Fruit fly (Drosophila melanogaster) whole organism, embryonic: ENCODE results near the gene DPCoAC.

Experiments
- Ada2b ChIP-seq: fragments of 200-800 bp; sonication (Bioruptor generic); IDR thresholded peaks from 2 replicates; pipeline ENCODE4 v1.3.6; 2022; ENCODE audit warnings: missing biosample characterization, missing genetic modification characterization
- CG10147 ChIP-seq: fragments of 200-800 bp; sonication (Bioruptor generic); optimal IDR thresholded peaks from 2 replicates; lab custom pipeline; 2019; ENCODE audit warnings: missing biosample characterization, mild to moderate bottlenecking, missing genetic modification characterization, moderate library complexity
- CG10543 ChIP-seq: fragments of 200-800 bp; sonication (Bioruptor generic); optimal IDR thresholded peaks from 3 replicates; lab custom pipeline; 2017; ENCODE audit warnings: missing biosample characterization, mild to moderate bottlenecking, missing genetic modification characterization, moderate library complexity
- CG1233 ChIP-seq: fragments of 200-800 bp; sonication (Bioruptor generic); optimal IDR thresholded peaks from 4 replicates; lab custom pipeline; 2018; ENCODE audit warnings: missing biosample characterization, mild to moderate bottlenecking, missing genetic modification characterization
- CG13424 ChIP-seq: fragments of 200-800 bp; sonication (Bioruptor generic); optimal IDR thresholded peaks from 2 replicates; lab custom pipeline; 2019; ENCODE audit warnings: missing biosample characterization, mild to moderate bottlenecking, missing genetic modification characterization, moderate library complexity
- CG15073 ChIP-seq: fragments of 200-800 bp; sonication (Bioruptor generic); optimal IDR thresholded peaks from 2 replicates; lab custom pipeline; 2016; ENCODE audit warnings: missing biosample characterization, missing genetic modification characterization
- CG1603 ChIP-seq: fragments of 200-800 bp; sonication (Bioruptor generic); optimal IDR thresholded peaks from 2 replicates; lab custom pipeline; 2019; ENCODE audit warnings: missing biosample characterization, mild to moderate bottlenecking, missing genetic modification characterization, moderate library complexity
- CG16779 ChIP-seq: fragments of 200-800 bp; sonication (Bioruptor generic); IDR thresholded peaks from 2 replicates; pipeline ENCODE4 v1.3.6; 2022; ENCODE audit warnings: missing biosample characterization, missing genetic modification characterization
- CG17612 ChIP-seq: fragments of 200-800 bp; sonication (Bioruptor generic); IDR thresholded peaks from 2 replicates; pipeline ENCODE4 v1.3.6; 2022; ENCODE audit warnings: missing biosample characterization, missing genetic modification characterization
- CG17829 ChIP-seq: fragments of 200-800 bp; optimal IDR thresholded peaks from 2 replicates; lab custom pipeline; 2019; ENCODE audit warnings: missing biosample characterization, mild to moderate bottlenecking, missing genetic modification characterization, moderate library complexity
- CG18011 ChIP-seq: fragments of 200-800 bp; sonication (Bioruptor generic); optimal IDR thresholded peaks from 2 replicates; lab custom pipeline; 2017; ENCODE audit warnings: missing biosample characterization, missing genetic modification characterization, mild to moderate bottlenecking, moderate library complexity, missing genotype
- CG2712 ChIP-seq: fragments of 200-800 bp; optimal IDR thresholded peaks from 3 replicates; lab custom pipeline; 2019; ENCODE audit warnings: missing biosample characterization, mild to moderate bottlenecking, missing genetic modification characterization, moderate library complexity
- CG30403 ChIP-seq: fragments of 200-800 bp; sonication (Bioruptor generic); optimal IDR thresholded peaks from 3 replicates; lab custom pipeline; 2016; ENCODE audit warnings: missing biosample characterization, missing genetic modification characterization
- CG31441 ChIP-seq: fragments of 200-800 bp; sonication (Bioruptor generic); IDR thresholded peaks from 2 replicates; pipeline ENCODE4 v1.3.6; 2022; ENCODE audit warnings: missing biosample characterization, missing genetic modification characterization
- CG32772 ChIP-seq: fragments of 200-800 bp; sonication (Bioruptor generic); IDR thresholded peaks from 2 replicates; pipeline ENCODE4 v1.3.6; 2022; ENCODE audit warnings: missing biosample characterization, missing genetic modification characterization
- CG34224 ChIP-seq: fragments of 200-800 bp; sonication (Bioruptor generic); IDR thresholded peaks from 3 replicates; pipeline ENCODE4 v1.3.6; 2022; ENCODE audit warnings: missing biosample characterization, missing genetic modification characterization; ENCODE audit not compliant: partially characterized antibody
- CG4424 ChIP-seq: fragments of 200-800 bp; sonication (Bioruptor generic); optimal IDR thresholded peaks from 3 replicates; lab custom pipeline; 2016; ENCODE audit warnings: missing biosample characterization, missing genetic modification characterization
- CG6854 ChIP-seq: fragments of 200-800 bp; sonication (Bioruptor generic); optimal IDR thresholded peaks from 3 replicates; lab custom pipeline; 2017; ENCODE audit warnings: missing biosample characterization, mild to moderate bottlenecking, missing genetic modification characterization
- CG7357 ChIP-seq: fragments of 200-800 bp; sonication (Bioruptor generic); IDR thresholded peaks from 3 replicates; pipeline ENCODE4 v1.3.6; 2022; ENCODE audit warnings: missing biosample characterization, missing genetic modification characterization
- CG8290 ChIP-seq, 3 experiments: fragments of 200-800 bp; sonication (Bioruptor generic); optimal IDR thresholded peaks; 2 replicates each; lab custom pipeline; 2016 to 2019; ENCODE audit warnings: missing biosample characterization in 3 of 3, missing genetic modification characterization in 3 of 3, mild to moderate bottlenecking in 2 of 3, moderate library complexity in 1 of 3
- Dad ChIP-seq: fragments of 200-800 bp; sonication (Bioruptor generic); optimal IDR thresholded peaks from 3 replicates; lab custom pipeline; 2016; ENCODE audit warnings: missing biosample characterization, missing genetic modification characterization
- Dek ChIP-seq: fragments of 200-800 bp; sonication (Bioruptor generic); optimal IDR thresholded peaks from 3 replicates; lab custom pipeline; 2019; ENCODE audit warnings: missing biosample characterization, mild to moderate bottlenecking, missing genetic modification characterization, moderate library complexity
- Doc3 ChIP-seq: fragments of 200-800 bp; sonication (Bioruptor generic); IDR thresholded peaks from 3 replicates; pipeline ENCODE4 v1.3.6; 2022; ENCODE audit warnings: missing biosample characterization, missing genetic modification characterization; ENCODE audit not compliant: partially characterized antibody
- Fer2 ChIP-seq: fragments of 200-800 bp; sonication (Bioruptor generic); optimal IDR thresholded peaks from 2 replicates; lab custom pipeline; 2018; ENCODE audit warnings: missing biosample characterization, mild to moderate bottlenecking, missing genetic modification characterization, moderate library complexity
- HHEX ChIP-seq: fragments of 200-800 bp; sonication (Bioruptor generic); optimal IDR thresholded peaks from 3 replicates; lab custom pipeline; 2017; ENCODE audit warnings: missing biosample characterization, mild to moderate bottlenecking, missing genetic modification characterization, missing genetic modification reagents
- HLHmδ ChIP-seq: fragments of 200-800 bp; sonication (Bioruptor generic); optimal IDR thresholded peaks from 2 replicates; lab custom pipeline; 2018; ENCODE audit warnings: missing biosample characterization, mild to moderate bottlenecking, missing genetic modification characterization, moderate library complexity
- Hey ChIP-seq: fragments of 200-800 bp; sonication (Bioruptor generic); optimal IDR thresholded peaks from 3 replicates; lab custom pipeline; 2018; ENCODE audit warnings: missing biosample characterization, mild to moderate bottlenecking, missing genetic modification characterization
- Hmx ChIP-seq: fragments of 200-800 bp; sonication (Bioruptor generic); optimal IDR thresholded peaks from 2 replicates; lab custom pipeline; 2016; ENCODE audit warnings: missing biosample characterization, missing genetic modification characterization
- Lpt ChIP-seq: fragments of >200 bp; optimal IDR thresholded peaks from 2 replicates; lab custom pipeline; 2018; ENCODE audit warnings: missing biosample characterization, missing genetic modification characterization
- MESR4 ChIP-seq: fragments of 200-800 bp; sonication (Bioruptor generic); optimal IDR thresholded peaks from 2 replicates; lab custom pipeline; 2018; ENCODE audit warnings: missing biosample characterization, mild to moderate bottlenecking, missing genetic modification characterization, moderate library complexity
- Nf-YA ChIP-seq: fragments of 200-800 bp; sonication (Bioruptor generic); IDR thresholded peaks from 2 replicates; pipeline ENCODE4 v1.3.6; 2022; ENCODE audit warnings: missing biosample characterization, missing genetic modification characterization
- PHDP ChIP-seq: fragments of 200-800 bp; sonication (Bioruptor generic); optimal IDR thresholded peaks from 3 replicates; lab custom pipeline; 2018; ENCODE audit warnings: missing biosample characterization, mild to moderate bottlenecking, missing genetic modification characterization, moderate library complexity
- TFAM ChIP-seq: fragments of 200-800 bp; sonication (Bioruptor generic); optimal IDR thresholded peaks from 2 replicates; lab custom pipeline; 2017; ENCODE audit warnings: missing biosample characterization, missing genetic modification characterization, inconsistent platforms
- Xrp1 ChIP-seq: fragments of 200-800 bp; sonication (Bioruptor generic); IDR thresholded peaks from 2 replicates; pipeline ENCODE4 v1.3.6; 2022; ENCODE audit warnings: missing biosample characterization, missing genetic modification characterization
- bigmax ChIP-seq: fragments of 200-800 bp; sonication (Bioruptor generic); optimal IDR thresholded peaks from 2 replicates; lab custom pipeline; 2018; ENCODE audit warnings: missing biosample characterization, mild to moderate bottlenecking, missing genetic modification characterization
- cad ChIP-seq: fragments of >200 bp; optimal IDR thresholded peaks from 2 replicates; lab custom pipeline; 2017; ENCODE audit warnings: missing biosample characterization, missing genetic modification characterization
- caup ChIP-seq: fragments of 200-800 bp; sonication (Bioruptor generic); optimal IDR thresholded peaks from 3 replicates; lab custom pipeline; 2017; ENCODE audit warnings: missing biosample characterization, mild to moderate bottlenecking, missing genetic modification characterization, moderate library complexity; ENCODE audit not compliant: severe bottlenecking
- cg ChIP-seq: fragments of 200-800 bp; sonication (Bioruptor generic); optimal IDR thresholded peaks from 3 replicates; lab custom pipeline; 2019; ENCODE audit warnings: missing biosample characterization, mild to moderate bottlenecking, missing genetic modification characterization, moderate library complexity
- esg ChIP-seq: fragments of 200-800 bp; sonication (Bioruptor generic); conservative IDR thresholded peaks from 2 replicates; pipeline ENCODE4 v1.3.6; 2022; ENCODE audit warnings: missing biosample characterization, missing genetic modification characterization
- ewg ChIP-seq: fragments of 200-800 bp; sonication (Bioruptor generic); optimal IDR thresholded peaks from 3 replicates; lab custom pipeline; 2017; ENCODE audit warnings: mild to moderate bottlenecking, missing biosample characterization, missing genetic modification reagents, missing genetic modification characterization
- gfzf ChIP-seq: fragments of 200-800 bp; sonication (Bioruptor generic); optimal IDR thresholded peaks from 2 replicates; lab custom pipeline; 2016; ENCODE audit warnings: missing biosample characterization, mild to moderate bottlenecking, missing genetic modification characterization, moderate library complexity
- gt ChIP-seq: fragments of 200-800 bp; sonication (Bioruptor generic); IDR thresholded peaks from 2 replicates; pipeline ENCODE4 v1.3.6; 2022; ENCODE audit warnings: missing biosample characterization, missing genetic modification characterization
- nau ChIP-seq: fragments of 200-800 bp; sonication (Bioruptor generic); optimal IDR thresholded peaks from 3 replicates; lab custom pipeline; 2017; ENCODE audit warnings: missing biosample characterization, mild to moderate bottlenecking, missing genetic modification characterization, missing genetic modification reagents
- p53 ChIP-seq: fragments of 200-800 bp; sonication (Bioruptor generic); optimal IDR thresholded peaks from 2 replicates; lab custom pipeline; 2016; ENCODE audit warnings: missing biosample characterization, missing genetic modification characterization
- psq ChIP-seq: fragments of 200-800 bp; sonication (Bioruptor generic); optimal IDR thresholded peaks from 2 replicates; lab custom pipeline; 2017; ENCODE audit warnings: missing biosample characterization, missing genetic modification characterization
- sd ChIP-seq: fragments of 200-800 bp; sonication (Bioruptor generic); optimal IDR thresholded peaks from 3 replicates; lab custom pipeline; 2018; ENCODE audit warnings: missing biosample characterization, mild to moderate bottlenecking, missing genetic modification characterization, moderate library complexity
- tin ChIP-seq: fragments of 200-800 bp; sonication (Bioruptor generic); optimal IDR thresholded peaks from 3 replicates; lab custom pipeline; 2016; ENCODE audit warnings: missing biosample characterization, missing genetic modification characterization
- tx ChIP-seq: fragments of 200-800 bp; sonication (Bioruptor generic); optimal IDR thresholded peaks from 2 replicates; lab custom pipeline; 2016; ENCODE audit warnings: missing biosample characterization, missing genetic modification characterization

DPCoAC gene

dm6 chr3R:20592517-20593462 is 35.3 kb upstream of the DPCoAC start, which contains the start of the genes Pus1 and bon (continued):
- TF ChIP-seq Fer2 (tag; lab: Kevin White, UChicago) (no peak), CG34224 (GFP tag; lab: Robert Waterston, UW) (peak; percentile 20; the same call in 1 of the 3 replicates), CG15073 (GFP tag; lab: Kevin White, UChicago) (no peak), CG31441 (GFP tag; lab: Robert Waterston, UW) (0 out of 2 replicates have a peak, but pooled peaks have one; percentile 21), cad (GFP tag; lab: Kevin White, UChicago) (no peak), CG8290 (GFP tag; optimal IDR thresholded peaks at IDR 0.05; lab: Kevin White, UChicago) (no peak), CG8290 (tag; optimal IDR thresholded peaks at IDR 0.05; lab: Kevin White, UChicago) (peak in 1 of 2 experiments; percentile 67), nau (GFP tag; lab: Kevin White, UChicago) (no peak), Xrp1 (GFP tag; lab: Robert Waterston, UW) (no peak), CG17612 (GFP tag; lab: Robert Waterston, UW) (no peak), HHEX (GFP tag; lab: Kevin White, UChicago) (no peak), CG1233 (no peak), Lpt (GFP tag; lab: Kevin White, UChicago) (no peak), caup (no peak), Hmx (GFP tag; lab: Kevin White, UChicago) (no peak), MESR4 (GFP tag; lab: Kevin White, UChicago) (peak; percentile 84), Nf-YA (0 out of 2 replicates have a peak, but pooled peaks have one; percentile 8), CG2712 (peak; percentile 33), Dek (no peak), bigmax (GFP tag; lab: Kevin White, UChicago) (no peak), CG7357 (GFP tag; lab: Robert Waterston, UW) (no peak), CG32772 (GFP tag; lab: Robert Waterston, UW) (no peak), CG16779 (GFP tag; lab: Robert Waterston, UW) (no peak), CG18011 (no peak), CG10147 (GFP tag; lab: Kevin White, UChicago) (no peak), CG4424 (GFP tag; lab: Kevin White, UChicago) (no peak), psq (GFP tag; lab: Kevin White, UChicago) (no peak), CG6854 (GFP tag; lab: Kevin White, UChicago) (no peak), p53 (GFP tag; lab: Kevin White, UChicago) (peak; percentile 5), sd (tag; lab: Kevin White, UChicago) (peak; percentile 68), tin (GFP tag; lab: Kevin White, UChicago) (peak; percentile 30), cg (GFP tag; lab: Kevin White, UChicago) (peak; percentile 86), PHDP (tag; lab: Kevin White, UChicago) (no peak), HLHmδ (GFP tag; lab: Kevin White, UChicago) (peak; percentile 37), Doc3 (no peak), CG30403 (GFP tag; lab: Kevin White, UChicago) (peak; percentile 25), CG17829 (peak; percentile 8), Dad (GFP tag; lab: Kevin White, UChicago) (no peak), esg (no peak), CG13424 (tag; lab: Kevin White, UChicago) (no peak), gt (GFP tag; lab: Robert Waterston, UW) (no peak), TFAM (GFP tag; lab: Kevin White, UChicago) (no peak), ewg (GFP tag; lab: Kevin White, UChicago) (no peak), Ada2b (GFP tag; lab: Robert Waterston, UW) (no peak), CG1603 (tag; lab: Kevin White, UChicago) (peak; percentile 67), gfzf (GFP tag; lab: Kevin White, UChicago) (peak; percentile 60), CG10543 (GFP tag; lab: Kevin White, UChicago) (no peak), tx (GFP tag; lab: Kevin White, UChicago) (peak; percentile 33), Hey (tag; lab: Kevin White, UChicago) (no peak)
